Fruit fly (Drosophila melanogaster) whole organism, adult: ENCODE results near the gene Nct.

Source experiments
- CG33017 ChIP-seq: fragments of 200-800 bp; sonication (Bioruptor generic); optimal IDR thresholded peaks from 2 replicates; lab custom pipeline; 2018; ENCODE audit warnings: missing biosample characterization, mild to moderate bottlenecking, missing genetic modification characterization, moderate library complexity
- CG5204 ChIP-seq: fragments of 200-800 bp; sonication (Bioruptor generic); optimal IDR thresholded peaks from 2 replicates; lab custom pipeline; 2016; ENCODE audit warnings: missing biosample characterization, missing genetic modification characterization
- CG7101 ChIP-seq: fragments of 200-800 bp; sonication (Bioruptor generic); optimal IDR thresholded peaks from 2 replicates; lab custom pipeline; 2018; ENCODE audit warnings: missing biosample characterization, mild to moderate bottlenecking, missing genetic modification characterization, moderate library complexity
- Crg-1 ChIP-seq: fragments of 200-800 bp; sonication (Bioruptor generic); optimal IDR thresholded peaks from 2 replicates; lab custom pipeline; 2016; ENCODE audit warnings: missing biosample characterization, missing genetic modification characterization
- Mnt ChIP-seq: fragments of 200-800 bp; sonication (Bioruptor generic); optimal IDR thresholded peaks from 2 replicates; lab custom pipeline; 2016; ENCODE audit warnings: missing biosample characterization, mild to moderate bottlenecking, missing genetic modification characterization
- bab1 ChIP-seq: fragments of 200-800 bp; sonication (Bioruptor generic); optimal IDR thresholded peaks from 3 replicates; lab custom pipeline; 2019; ENCODE audit warnings: missing biosample characterization, mild to moderate bottlenecking, missing genetic modification characterization, moderate library complexity
- cnc ChIP-seq, 2 experiments: fragments of >200 bp; optimal IDR thresholded peaks; 2 replicates each; lab custom pipeline; 2017
- kay ChIP-seq: fragments of 200-800 bp; sonication (Bioruptor generic); peaks from one replicate; lab custom pipeline; 2016; ENCODE audit warnings: missing biosample characterization, missing genetic modification characterization, borderline replicate concordance

- TF ChIP-seq CG5204 (no peak), Mnt (GFP tag; lab: Kevin White, UChicago) (no peak), CG7101 (tag; lab: Kevin White, UChicago) (no peak), CG33017 (tag; lab: Kevin White, UChicago) (no peak), Crg-1 (GFP tag; lab: Kevin White, UChicago) (no peak), bab1 (GFP tag; lab: Kevin White, UChicago) (no peak), cnc (optimal IDR thresholded peaks at IDR 0.05; lab: Kevin White, UChicago) (no peak), kay (GFP tag; lab: Kevin White, UChicago) (no peak)
These were observed 16.6 kb downstream of the Nct start for dm6 chr3R:24867956-24868355.
